Fruit fly (Drosophila melanogaster) whole organism, embryonic: ENCODE data around the gene Tbcd.

Experiments used
- Ada2b ChIP-seq: fragments of 200-800 bp; sonication (Bioruptor generic); IDR thresholded peaks from 2 replicates; pipeline ENCODE4 v1.3.6; 2022; ENCODE audit warnings: missing biosample characterization, missing genetic modification characterization
- Atf3 ChIP-seq: fragments of 200-800 bp; sonication (Bioruptor generic); optimal IDR thresholded peaks from 3 replicates; lab custom pipeline; 2016; ENCODE audit warnings: missing biosample characterization, missing genetic modification characterization
- Bdp1 ChIP-seq: fragments of 200-800 bp; sonication (Bioruptor generic); optimal IDR thresholded peaks from 3 replicates; lab custom pipeline; 2016; ENCODE audit warnings: missing biosample characterization, missing genetic modification characterization
- C15 ChIP-seq: fragments of 200-800 bp; sonication (Bioruptor generic); IDR thresholded peaks from 3 replicates; pipeline ENCODE4 v1.3.6; 2022; ENCODE audit warnings: missing biosample characterization, missing genetic modification characterization
- CG10209 ChIP-seq: fragments of 200-800 bp; sonication (Bioruptor generic); optimal IDR thresholded peaks from 3 replicates; lab custom pipeline; 2017; ENCODE audit warnings: missing biosample characterization, mild to moderate bottlenecking, missing genetic modification characterization, missing genetic modification reagents
- CG11398 ChIP-seq: fragments of 200-800 bp; sonication (Bioruptor generic); optimal IDR thresholded peaks from 2 replicates; lab custom pipeline; 2016; ENCODE audit warnings: missing biosample characterization, missing genetic modification characterization
- CG14860 ChIP-seq: fragments of 200-800 bp; sonication (Bioruptor generic); IDR thresholded peaks from 3 replicates; pipeline ENCODE4 v1.3.6; 2022; ENCODE audit warnings: missing biosample characterization, missing genetic modification characterization; ENCODE audit not compliant: partially characterized antibody
- CG17612 ChIP-seq: fragments of 200-800 bp; sonication (Bioruptor generic); IDR thresholded peaks from 2 replicates; pipeline ENCODE4 v1.3.6; 2022; ENCODE audit warnings: missing biosample characterization, missing genetic modification characterization
- CG2199 ChIP-seq: fragments of 200-800 bp; sonication (Bioruptor generic); IDR thresholded peaks from 3 replicates; pipeline ENCODE4 v1.3.6; 2022; ENCODE audit warnings: missing biosample characterization, missing genetic modification characterization
- CG2202 ChIP-seq: fragments of 200-800 bp; sonication (Bioruptor generic); optimal IDR thresholded peaks from 2 replicates; lab custom pipeline; 2018; ENCODE audit warnings: missing biosample characterization, mild to moderate bottlenecking, missing genetic modification characterization
- CG30403 ChIP-seq: fragments of 200-800 bp; sonication (Bioruptor generic); optimal IDR thresholded peaks from 3 replicates; lab custom pipeline; 2016; ENCODE audit warnings: missing biosample characterization, missing genetic modification characterization
- CG31365 ChIP-seq: fragments of 200-800 bp; sonication (Bioruptor generic); optimal IDR thresholded peaks from 2 replicates; lab custom pipeline; 2018; ENCODE audit warnings: missing biosample characterization, mild to moderate bottlenecking, missing genetic modification characterization
- CG4707 ChIP-seq: fragments of 200-800 bp; sonication (Bioruptor generic); optimal IDR thresholded peaks from 2 replicates; lab custom pipeline; 2018; ENCODE audit warnings: missing biosample characterization, mild to moderate bottlenecking, missing genetic modification characterization, moderate library complexity
- CG5245 ChIP-seq: fragments of 200-800 bp; sonication (Bioruptor generic); optimal IDR thresholded peaks from 3 replicates; lab custom pipeline; 2016; ENCODE audit warnings: missing biosample characterization, missing genetic modification characterization
- CG6254 ChIP-seq: fragments of 200-800 bp; sonication (Bioruptor generic); optimal IDR thresholded peaks from 3 replicates; lab custom pipeline; 2017; ENCODE audit warnings: mild to moderate bottlenecking, missing biosample characterization, missing genetic modification reagents, missing genetic modification characterization
- CG7963 ChIP-seq: fragments of 200-800 bp; sonication (Bioruptor generic); IDR thresholded peaks from 3 replicates; pipeline ENCODE4 v1.3.6; 2022; ENCODE audit warnings: missing biosample characterization, missing genetic modification characterization; ENCODE audit not compliant: partially characterized antibody
- CG9437 ChIP-seq: fragments of 200-800 bp; sonication (Bioruptor generic); optimal IDR thresholded peaks from 2 replicates; lab custom pipeline; 2018; ENCODE audit warnings: missing biosample characterization, mild to moderate bottlenecking, missing genetic modification characterization
- D19B ChIP-seq: fragments of 200-800 bp; sonication (Bioruptor generic); optimal IDR thresholded peaks from 2 replicates; lab custom pipeline; 2017; ENCODE audit warnings: missing biosample characterization, mild to moderate bottlenecking, missing genetic modification characterization
- Dfd ChIP-seq, 2 experiments: fragments of >200 bp; optimal IDR thresholded peaks; 2 replicates each; lab custom pipeline; 2017; ENCODE audit warnings: missing biosample characterization in 2 of 2, missing genetic modification characterization in 2 of 2
- HLH4C ChIP-seq: fragments of 200-800 bp; sonication (Bioruptor generic); IDR thresholded peaks from 3 replicates; pipeline ENCODE4 v1.3.6; 2022; ENCODE audit warnings: missing biosample characterization, missing genetic modification characterization; ENCODE audit not compliant: partially characterized antibody
- HmgD ChIP-seq: fragments of 200-800 bp; sonication (Bioruptor generic); optimal IDR thresholded peaks from 3 replicates; lab custom pipeline; 2016; ENCODE audit warnings: missing biosample characterization, missing genetic modification characterization
- HmgZ ChIP-seq: fragments of 200-800 bp; sonication (Bioruptor generic); optimal IDR thresholded peaks from 2 replicates; lab custom pipeline; 2018; ENCODE audit warnings: missing biosample characterization, mild to moderate bottlenecking, missing genetic modification characterization
- Jarid2 ChIP-seq: fragments of 200-800 bp; sonication (Bioruptor generic); optimal IDR thresholded peaks from 3 replicates; lab custom pipeline; 2017; ENCODE audit warnings: mild to moderate bottlenecking, missing biosample characterization, missing genetic modification reagents, missing genetic modification characterization
- Med ChIP-seq: fragments of 200-800 bp; sonication (Bioruptor generic); peaks from one replicate; lab custom pipeline; 2016; ENCODE audit warnings: missing biosample characterization, missing genetic modification characterization, mild to moderate bottlenecking, inconsistent platforms, moderate library complexity
- Mes4 ChIP-seq: fragments of 200-800 bp; sonication (Bioruptor generic); optimal IDR thresholded peaks from 2 replicates; lab custom pipeline; 2016; ENCODE audit warnings: missing biosample characterization, missing genetic modification characterization
- Rx ChIP-seq: fragments of 200-800 bp; sonication (Bioruptor generic); IDR thresholded peaks from 2 replicates; pipeline ENCODE4 v1.3.6; 2022; ENCODE audit warnings: missing biosample characterization, missing genetic modification characterization
- TFAM ChIP-seq: fragments of 200-800 bp; sonication (Bioruptor generic); optimal IDR thresholded peaks from 2 replicates; lab custom pipeline; 2017; ENCODE audit warnings: missing biosample characterization, missing genetic modification characterization, inconsistent platforms
- ac ChIP-seq: fragments of 200-800 bp; sonication (Bioruptor generic); optimal IDR thresholded peaks from 3 replicates; lab custom pipeline; 2017; ENCODE audit warnings: missing biosample characterization, mild to moderate bottlenecking, missing genetic modification characterization
- caup ChIP-seq: fragments of 200-800 bp; sonication (Bioruptor generic); optimal IDR thresholded peaks from 3 replicates; lab custom pipeline; 2017; ENCODE audit warnings: missing biosample characterization, mild to moderate bottlenecking, missing genetic modification characterization, moderate library complexity; ENCODE audit not compliant: severe bottlenecking
- chif ChIP-seq, 2 experiments: fragments of 200-800 bp; sonication (Bioruptor generic); optimal IDR thresholded peaks; 3 replicates each; lab custom pipeline; 2016; ENCODE audit warnings: missing biosample characterization in 2 of 2, missing genetic modification characterization in 2 of 2
- corto ChIP-seq: fragments of 200-800 bp; sonication (Bioruptor generic); optimal IDR thresholded peaks from 2 replicates; lab custom pipeline; 2016; ENCODE audit warnings: missing biosample characterization, mild to moderate bottlenecking, missing genetic modification characterization, moderate library complexity
- dmrt99B ChIP-seq: fragments of 200-800 bp; sonication (Bioruptor generic); optimal IDR thresholded peaks from 2 replicates; lab custom pipeline; 2018; ENCODE audit warnings: missing biosample characterization, mild to moderate bottlenecking, missing genetic modification characterization, moderate library complexity
- ewg ChIP-seq: fragments of 200-800 bp; sonication (Bioruptor generic); optimal IDR thresholded peaks from 3 replicates; lab custom pipeline; 2017; ENCODE audit warnings: mild to moderate bottlenecking, missing biosample characterization, missing genetic modification reagents, missing genetic modification characterization
- exex ChIP-seq: fragments of 200-800 bp; sonication (Bioruptor generic); optimal IDR thresholded peaks from 4 replicates; lab custom pipeline; 2018; ENCODE audit warnings: missing biosample characterization, mild to moderate bottlenecking, missing genetic modification characterization, moderate library complexity
- eyg ChIP-seq: fragments of 200-800 bp; sonication (Bioruptor generic); optimal IDR thresholded peaks from 3 replicates; lab custom pipeline; 2016; ENCODE audit warnings: missing biosample characterization, missing genetic modification characterization
- gcm ChIP-seq: fragments of 200-800 bp; sonication (Bioruptor generic); optimal IDR thresholded peaks from 2 replicates; lab custom pipeline; 2019; ENCODE audit warnings: missing biosample characterization, mild to moderate bottlenecking, missing genetic modification characterization, moderate library complexity
- grau ChIP-seq: fragments of 200-800 bp; optimal IDR thresholded peaks from 3 replicates; lab custom pipeline; 2019; ENCODE audit warnings: missing biosample characterization, mild to moderate bottlenecking, missing genetic modification characterization, moderate library complexity
- h ChIP-seq: fragments of >200 bp; optimal IDR thresholded peaks from 2 replicates; lab custom pipeline; 2017
- kni ChIP-seq: fragments of 200-800 bp; sonication (Bioruptor generic); optimal IDR thresholded peaks from 3 replicates; lab custom pipeline; 2017; ENCODE audit warnings: mild to moderate bottlenecking, missing biosample characterization, missing genetic modification reagents, missing genetic modification characterization
- knrl ChIP-seq: fragments of 200-800 bp; sonication (Bioruptor generic); IDR thresholded peaks from 3 replicates; pipeline ENCODE4 v1.3.6; 2022; ENCODE audit warnings: missing biosample characterization, missing genetic modification characterization; ENCODE audit not compliant: partially characterized antibody
- lov ChIP-seq, 2 experiments: fragments of 200-800 bp in 1 of 2; fragments of >200 bp in 1 of 2; sonication (Bioruptor generic) in 1 of 2; IDR thresholded peaks in 1 of 2; optimal IDR thresholded peaks in 1 of 2; 2 replicates in 1 of 2; 3 replicates in 1 of 2; pipeline versions ENCODE4 v1.3.6 to Lab custom; 2017 to 2022; ENCODE audit warnings: missing biosample characterization in 1 of 2, missing genetic modification characterization in 1 of 2
- mam ChIP-seq: fragments of 200-800 bp; sonication (Bioruptor generic); optimal IDR thresholded peaks from 3 replicates; lab custom pipeline; 2016; ENCODE audit warnings: missing biosample characterization, missing genetic modification characterization
- pb ChIP-seq: fragments of 200-800 bp; sonication (Bioruptor generic); optimal IDR thresholded peaks from 3 replicates; lab custom pipeline; 2016; ENCODE audit warnings: missing biosample characterization, missing genetic modification characterization
- rib ChIP-seq: fragments of 200-800 bp; sonication (Bioruptor generic); IDR thresholded peaks from 2 replicates; pipeline ENCODE4 v1.3.6; 2022; ENCODE audit warnings: missing biosample characterization, missing genetic modification characterization
- tap ChIP-seq: fragments of 200-800 bp; optimal IDR thresholded peaks from 3 replicates; lab custom pipeline; 2019; ENCODE audit warnings: missing biosample characterization, mild to moderate bottlenecking, missing genetic modification characterization, moderate library complexity
- unpg ChIP-seq: fragments of 200-800 bp; sonication (Bioruptor generic); optimal IDR thresholded peaks from 3 replicates; lab custom pipeline; 2018; ENCODE audit warnings: missing biosample characterization, mild to moderate bottlenecking, missing genetic modification characterization, moderate library complexity
- wek ChIP-seq: fragments of 200-800 bp; sonication (Bioruptor generic); optimal IDR thresholded peaks from 3 replicates; lab custom pipeline; 2018; ENCODE audit warnings: missing biosample characterization, mild to moderate bottlenecking, missing genetic modification characterization, moderate library complexity
- z ChIP-seq: fragments of 200-800 bp; sonication (Bioruptor generic); IDR thresholded peaks from 3 replicates; pipeline ENCODE4 v1.3.6; 2022; ENCODE audit warnings: missing biosample characterization, missing genetic modification characterization

The Tbcd gene

DNA sequence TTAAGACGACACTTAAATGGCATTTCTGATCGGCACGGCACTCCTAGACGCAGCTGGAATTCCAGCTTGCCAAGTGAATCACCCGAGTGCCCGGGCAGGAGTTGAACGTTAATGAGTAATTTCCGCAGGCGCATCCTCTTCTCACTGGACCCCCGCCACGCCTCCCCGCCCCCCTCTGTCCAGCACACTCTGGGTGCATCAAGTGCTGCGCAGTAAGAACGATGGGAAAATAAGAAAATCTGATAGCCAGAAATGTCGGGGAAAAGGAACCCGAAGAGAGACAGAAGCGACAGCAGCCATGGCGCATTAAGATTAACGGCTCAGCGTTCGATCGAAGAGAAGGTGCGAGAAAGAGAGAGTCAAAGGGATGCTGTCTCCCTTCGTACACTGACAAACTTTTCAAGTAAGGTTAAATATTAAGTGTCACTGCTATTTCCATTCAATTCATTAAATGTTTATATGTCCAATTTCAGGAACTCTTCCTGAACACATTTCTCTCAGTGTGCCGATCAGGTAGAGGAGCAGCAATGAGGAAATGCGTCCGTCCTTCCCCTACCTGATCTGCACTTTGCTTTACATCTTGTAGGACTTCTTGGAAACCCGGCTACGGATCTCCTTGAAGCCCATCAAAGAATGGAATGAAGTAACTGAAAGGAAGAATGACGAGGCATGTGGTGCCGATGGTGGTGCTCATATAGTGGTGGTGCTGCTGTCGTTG, 17.4 kb downstream of the Tbcd start (continued):
- TF ChIP-seq CG7963 (GFP tag; lab: Robert Waterston, UW) (no peak), pb (GFP tag; lab: Kevin White, UChicago) (peak; percentile 42), CG14860 (no peak), CG6254 (GFP tag; lab: Kevin White, UChicago) (peak; percentile 72), CG5245 (GFP tag; lab: Kevin White, UChicago) (peak; percentile 50), TFAM (GFP tag; lab: Kevin White, UChicago) (no peak), ac (GFP tag; lab: Kevin White, UChicago) (peak; percentile 64), CG17612 (GFP tag; lab: Robert Waterston, UW) (no peak), CG30403 (GFP tag; lab: Kevin White, UChicago) (peak; percentile 58), C15 (no peak), HmgD (GFP tag; lab: Kevin White, UChicago) (peak; percentile 11), lov (optimal IDR thresholded peaks at IDR 0.05; lab: Kevin White, UChicago) (no peak), lov (GFP tag; IDR thresholded peaks at IDR 0.05; lab: Robert Waterston, UW) (peak; percentile 83; the same call in 2 of the 3 replicates), HmgZ (tag; lab: Kevin White, UChicago) (no peak), CG4707 (peak; percentile 15), D19B (no peak), exex (no peak), kni (GFP tag; lab: Kevin White, UChicago) (peak; percentile 94), mam (GFP tag; lab: Kevin White, UChicago) (peak; percentile 10), Ada2b (GFP tag; lab: Robert Waterston, UW) (peak; percentile 44; the same call in 1 of the 2 replicates), wek (GFP tag; lab: Kevin White, UChicago) (peak; percentile 51), CG9437 (GFP tag; lab: Kevin White, UChicago) (peak; percentile 9), unpg (peak; percentile 62), rib (GFP tag; lab: Robert Waterston, UW) (no peak), Dfd (GFP tag; optimal IDR thresholded peaks at IDR 0.05; lab: Kevin White, UChicago) (no peak), z (GFP tag; lab: Robert Waterston, UW) (no peak), dmrt99B (tag; lab: Kevin White, UChicago) (no peak), gcm (GFP tag; lab: Kevin White, UChicago) (peak; percentile 69), CG10209 (peak; percentile 56), Jarid2 (GFP tag; lab: Kevin White, UChicago) (no peak), CG2202 (peak; percentile 55), CG11398 (peak; percentile 44), tap (peak; percentile 38), CG2199 (peak; percentile 66; the same call in 2 of the 3 replicates), caup (GFP tag; lab: Kevin White, UChicago) (no peak), ewg (GFP tag; lab: Kevin White, UChicago) (no peak), HLH4C (GFP tag; lab: Robert Waterston, UW) (no peak), corto (GFP tag; lab: Kevin White, UChicago) (peak; percentile 94), Med (GFP tag; lab: Kevin White, UChicago) (peak; percentile 81), Atf3 (no peak), knrl (GFP tag; lab: Robert Waterston, UW) (no peak), h (lab: Kevin White, UChicago) (no peak), chif (GFP tag; optimal IDR thresholded peaks at IDR 0.05; lab: Kevin White, UChicago) (peak; percentile 46 to 85), CG31365 (tag; lab: Kevin White, UChicago) (no peak), eyg (GFP tag; lab: Kevin White, UChicago) (no peak), Bdp1 (GFP tag; lab: Kevin White, UChicago) (peak; percentile 29), Rx (GFP tag; lab: Robert Waterston, UW) (peak; percentile 18; the same call in 1 of the 2 replicates), Mes4 (GFP tag; lab: Kevin White, UChicago) (peak; percentile 56), grau (peak; percentile 67)
